Fruit fly (Drosophila melanogaster) whole organism, embryonic: Measurements from ENCODE around the gene CG14207.
A peak's percentile ranks its signal among the peaks of the same experiment; 100 is the strongest.

ENCODE experiments used
- BEAF-32 ChIP-seq: fragments of 200-800 bp; sonication (Bioruptor generic); optimal IDR thresholded peaks from 3 replicates; lab custom pipeline; 2017; ENCODE audit warnings: missing biosample characterization, missing genetic modification characterization, mild to moderate bottlenecking, moderate library complexity, missing genetic modification reagents
- Bgb ChIP-seq: fragments of 200-800 bp; sonication (Bioruptor generic); IDR thresholded peaks from 2 replicates; pipeline ENCODE4 v1.3.6; 2022; ENCODE audit warnings: missing biosample characterization, missing genetic modification characterization; ENCODE audit not compliant: partially characterized antibody
- CG10274 ChIP-seq: fragments of 200-800 bp; sonication (Bioruptor generic); optimal IDR thresholded peaks from 3 replicates; lab custom pipeline; 2017; ENCODE audit warnings: missing biosample characterization, mild to moderate bottlenecking, missing genetic modification characterization
- CG11456 ChIP-seq: fragments of 200-800 bp; sonication (Bioruptor generic); IDR thresholded peaks from 3 replicates; pipeline ENCODE4 v1.3.6; 2022; ENCODE audit warnings: missing biosample characterization, missing genetic modification characterization
- CG12104 ChIP-seq: fragments of 200-800 bp; sonication (Bioruptor generic); optimal IDR thresholded peaks from 3 replicates; lab custom pipeline; 2016; ENCODE audit warnings: missing biosample characterization, missing genetic modification characterization
- CG12299 ChIP-seq: fragments of 200-800 bp; sonication (Bioruptor generic); optimal IDR thresholded peaks from 2 replicates; lab custom pipeline; 2018; ENCODE audit warnings: missing biosample characterization, mild to moderate bottlenecking, missing genetic modification characterization
- CG12391 ChIP-seq: fragments of 200-800 bp; sonication (Bioruptor generic); optimal IDR thresholded peaks from 3 replicates; lab custom pipeline; 2018; ENCODE audit warnings: missing biosample characterization, mild to moderate bottlenecking, missing genetic modification characterization, moderate library complexity
- CG13624 ChIP-seq: fragments of 200-800 bp; sonication (Bioruptor generic); optimal IDR thresholded peaks from 2 replicates; lab custom pipeline; 2016; ENCODE audit warnings: missing biosample characterization, missing genetic modification characterization
- CG14014 ChIP-seq: fragments of 200-800 bp; sonication (Bioruptor generic); IDR thresholded peaks from 2 replicates; pipeline ENCODE4 v1.3.6; 2022; ENCODE audit warnings: missing biosample characterization, missing genetic modification characterization
- CG18599 ChIP-seq: fragments of 200-800 bp; sonication (Bioruptor generic); optimal IDR thresholded peaks from 3 replicates; lab custom pipeline; 2017; ENCODE audit warnings: missing biosample characterization, missing genetic modification characterization, mild to moderate bottlenecking, moderate library complexity, missing genetic modification reagents
- CG2199 ChIP-seq: fragments of 200-800 bp; sonication (Bioruptor generic); IDR thresholded peaks from 3 replicates; pipeline ENCODE4 v1.3.6; 2022; ENCODE audit warnings: missing biosample characterization, missing genetic modification characterization
- CG32772 ChIP-seq: fragments of 200-800 bp; sonication (Bioruptor generic); IDR thresholded peaks from 2 replicates; pipeline ENCODE4 v1.3.6; 2022; ENCODE audit warnings: missing biosample characterization, missing genetic modification characterization
- CG3726 ChIP-seq: fragments of 200-800 bp; sonication (Bioruptor generic); IDR thresholded peaks from 3 replicates; pipeline ENCODE4, ENCODE4 v1.3.6; 2022; ENCODE audit warnings: missing biosample characterization, missing genetic modification characterization
- CG43689 ChIP-seq: fragments of 200-800 bp; sonication (Bioruptor generic); IDR thresholded peaks from 2 replicates; pipeline ENCODE4 v1.3.6; 2022; ENCODE audit warnings: missing biosample characterization, missing genetic modification characterization
- CG7372 ChIP-seq: fragments of 200-800 bp; sonication (Bioruptor generic); IDR thresholded peaks from 2 replicates; pipeline ENCODE4 v1.3.6; 2022; ENCODE audit warnings: missing biosample characterization, missing genetic modification characterization
- CG8281 ChIP-seq: fragments of 200-800 bp; sonication (Bioruptor generic); optimal IDR thresholded peaks from 2 replicates; lab custom pipeline; 2018; ENCODE audit warnings: missing biosample characterization, mild to moderate bottlenecking, missing genetic modification characterization, moderate library complexity
- CG8388 ChIP-seq: fragments of 200-800 bp; sonication (Bioruptor generic); optimal IDR thresholded peaks from 2 replicates; lab custom pipeline; 2019; ENCODE audit warnings: missing biosample characterization, mild to moderate bottlenecking, missing genetic modification characterization, moderate library complexity
- CG9797 ChIP-seq: fragments of 200-800 bp; sonication (Bioruptor generic); optimal IDR thresholded peaks from 3 replicates; lab custom pipeline; 2018; ENCODE audit warnings: missing biosample characterization, mild to moderate bottlenecking, missing genetic modification characterization
- CG9817 ChIP-seq: fragments of 200-800 bp; sonication (Bioruptor generic); optimal IDR thresholded peaks from 2 replicates; lab custom pipeline; 2018; ENCODE audit warnings: missing biosample characterization, mild to moderate bottlenecking, missing genetic modification characterization, moderate library complexity
- CTCF ChIP-seq: fragments of 200-800 bp; sonication (Bioruptor generic); optimal IDR thresholded peaks from 2 replicates; lab custom pipeline; 2017; ENCODE audit warnings: missing biosample characterization, mild to moderate bottlenecking, missing genetic modification characterization, moderate library complexity
- CoRest ChIP-seq: fragments of 200-800 bp; sonication (Bioruptor generic); optimal IDR thresholded peaks from 3 replicates; lab custom pipeline; 2018; ENCODE audit warnings: missing biosample characterization, mild to moderate bottlenecking, missing genetic modification characterization, moderate library complexity
- D19A ChIP-seq: fragments of 200-800 bp; optimal IDR thresholded peaks from 3 replicates; lab custom pipeline; 2019; ENCODE audit warnings: missing biosample characterization, mild to moderate bottlenecking, missing genetic modification characterization, moderate library complexity
- D19B ChIP-seq: fragments of 200-800 bp; sonication (Bioruptor generic); optimal IDR thresholded peaks from 2 replicates; lab custom pipeline; 2017; ENCODE audit warnings: missing biosample characterization, mild to moderate bottlenecking, missing genetic modification characterization
- Dad ChIP-seq: fragments of 200-800 bp; sonication (Bioruptor generic); optimal IDR thresholded peaks from 3 replicates; lab custom pipeline; 2016; ENCODE audit warnings: missing biosample characterization, missing genetic modification characterization
- Dbx ChIP-seq: fragments of 200-800 bp; sonication (Bioruptor generic); IDR thresholded peaks from 3 replicates; pipeline ENCODE4 v1.3.6; 2022; ENCODE audit warnings: missing biosample characterization, missing genetic modification characterization
- Dref ChIP-seq: fragments of 200-800 bp; sonication (Bioruptor generic); IDR thresholded peaks from 2 replicates; pipeline ENCODE4 v1.3.6; 2022; ENCODE audit warnings: missing biosample characterization, missing genetic modification characterization
- Ets65A ChIP-seq: fragments of 200-800 bp; sonication (Bioruptor generic); peaks from one replicate; lab custom pipeline; 2016; ENCODE audit warnings: missing biosample characterization, missing genetic modification characterization
- Gug ChIP-seq: fragments of 200-800 bp; sonication (Bioruptor generic); IDR thresholded peaks from 4 replicates; pipeline ENCODE4 v1.3.6; 2022; ENCODE audit warnings: missing biosample characterization, missing genetic modification characterization
- HLH4C ChIP-seq: fragments of 200-800 bp; sonication (Bioruptor generic); IDR thresholded peaks from 3 replicates; pipeline ENCODE4 v1.3.6; 2022; ENCODE audit warnings: missing biosample characterization, missing genetic modification characterization; ENCODE audit not compliant: partially characterized antibody
- Hmx ChIP-seq: fragments of 200-800 bp; sonication (Bioruptor generic); optimal IDR thresholded peaks from 2 replicates; lab custom pipeline; 2016; ENCODE audit warnings: missing biosample characterization, missing genetic modification characterization
- Hr3 ChIP-seq: fragments of 200-800 bp; sonication (Bioruptor generic); optimal IDR thresholded peaks from 3 replicates; lab custom pipeline; 2016; ENCODE audit warnings: missing biosample characterization, missing genetic modification characterization
- Oaz ChIP-seq: fragments of 200-800 bp; sonication (Bioruptor generic); IDR thresholded peaks from 2 replicates; pipeline ENCODE4 v1.3.6; 2022; ENCODE audit warnings: missing biosample characterization, missing genetic modification characterization
- Pdp1 ChIP-seq, 2 experiments: fragments of 200-800 bp; sonication (Bioruptor generic); optimal IDR thresholded peaks; 3 replicates each; lab custom pipeline; 2016; ENCODE audit warnings: missing biosample characterization in 2 of 2, missing genetic modification characterization in 2 of 2, mild to moderate bottlenecking in 1 of 2, moderate library complexity in 1 of 2
- Ssrp ChIP-seq: fragments of 200-800 bp; sonication (Bioruptor generic); optimal IDR thresholded peaks from 2 replicates; lab custom pipeline; 2018; ENCODE audit warnings: missing biosample characterization, mild to moderate bottlenecking, missing genetic modification characterization, moderate library complexity
- TFAM ChIP-seq: fragments of 200-800 bp; sonication (Bioruptor generic); optimal IDR thresholded peaks from 2 replicates; lab custom pipeline; 2017; ENCODE audit warnings: missing biosample characterization, missing genetic modification characterization, inconsistent platforms
- bbx ChIP-seq: fragments of 200-800 bp; sonication (Bioruptor generic); IDR thresholded peaks from 2 replicates; pipeline ENCODE4 v1.3.6; 2022; ENCODE audit warnings: missing biosample characterization, missing genetic modification characterization; ENCODE audit not compliant: partially characterized antibody
- bsh ChIP-seq, 2 experiments: fragments of 200-800 bp; sonication (Bioruptor generic); optimal IDR thresholded peaks; 2 replicates each; lab custom pipeline; 2017 to 2018; ENCODE audit warnings: mild to moderate bottlenecking in 2 of 2, missing biosample characterization in 2 of 2, missing genetic modification characterization in 2 of 2, moderate library complexity in 1 of 2
- dan ChIP-seq: fragments of 200-800 bp; sonication (Bioruptor generic); IDR thresholded peaks from 2 replicates; pipeline ENCODE4 v1.3.6; 2022; ENCODE audit warnings: missing biosample characterization, missing genetic modification characterization
- grau ChIP-seq: fragments of 200-800 bp; optimal IDR thresholded peaks from 3 replicates; lab custom pipeline; 2019; ENCODE audit warnings: missing biosample characterization, mild to moderate bottlenecking, missing genetic modification characterization, moderate library complexity
- gro ChIP-seq: fragments of 200-800 bp; sonication (Bioruptor generic); optimal IDR thresholded peaks from 2 replicates; lab custom pipeline; 2016; ENCODE audit warnings: missing biosample characterization, missing genetic modification characterization
- gt ChIP-seq: fragments of 200-800 bp; sonication (Bioruptor generic); IDR thresholded peaks from 2 replicates; pipeline ENCODE4 v1.3.6; 2022; ENCODE audit warnings: missing biosample characterization, missing genetic modification characterization
- mld ChIP-seq: fragments of 200-800 bp; sonication (Bioruptor generic); IDR thresholded peaks from 3 replicates; pipeline ENCODE4 v1.3.6; 2022; ENCODE audit warnings: missing biosample characterization, missing genetic modification characterization; ENCODE audit not compliant: partially characterized antibody
- nerfin-1 ChIP-seq: fragments of 200-800 bp; sonication (Bioruptor generic); optimal IDR thresholded peaks from 3 replicates; lab custom pipeline; 2019; ENCODE audit warnings: missing biosample characterization, mild to moderate bottlenecking, missing genetic modification characterization, moderate library complexity
- pfk ChIP-seq: fragments of 200-800 bp; sonication (Bioruptor generic); optimal IDR thresholded peaks from 2 replicates; lab custom pipeline; 2018; ENCODE audit warnings: missing biosample characterization, mild to moderate bottlenecking, missing genetic modification characterization, moderate library complexity
- pho ChIP-seq: fragments of 200-800 bp; sonication (Bioruptor generic); optimal IDR thresholded peaks from 2 replicates; lab custom pipeline; 2016; ENCODE audit warnings: missing biosample characterization, missing genetic modification characterization
- phol ChIP-seq: fragments of 200-800 bp; sonication (Bioruptor generic); optimal IDR thresholded peaks from 3 replicates; lab custom pipeline; 2018; ENCODE audit warnings: missing biosample characterization, mild to moderate bottlenecking, missing genetic modification characterization, moderate library complexity
- salm ChIP-seq: fragments of 200-800 bp; sonication (Bioruptor generic); optimal IDR thresholded peaks from 2 replicates; lab custom pipeline; 2018; ENCODE audit warnings: missing biosample characterization, mild to moderate bottlenecking, missing genetic modification characterization
- tll ChIP-seq, 2 experiments: fragments of 200-800 bp in 1 of 2; fragments of >200 bp in 1 of 2; sonication (Bioruptor generic) in 1 of 2; optimal IDR thresholded peaks; 2 replicates each; lab custom pipeline; 2017 to 2019; ENCODE audit warnings: missing biosample characterization in 2 of 2, missing genetic modification characterization in 2 of 2, mild to moderate bottlenecking in 1 of 2, moderate library complexity in 1 of 2
- zfh2 ChIP-seq: fragments of 200-800 bp; sonication (Bioruptor generic); optimal IDR thresholded peaks from 2 replicates; lab custom pipeline; 2016; ENCODE audit warnings: missing biosample characterization, missing genetic modification characterization

CG14207 gene

DNA sequence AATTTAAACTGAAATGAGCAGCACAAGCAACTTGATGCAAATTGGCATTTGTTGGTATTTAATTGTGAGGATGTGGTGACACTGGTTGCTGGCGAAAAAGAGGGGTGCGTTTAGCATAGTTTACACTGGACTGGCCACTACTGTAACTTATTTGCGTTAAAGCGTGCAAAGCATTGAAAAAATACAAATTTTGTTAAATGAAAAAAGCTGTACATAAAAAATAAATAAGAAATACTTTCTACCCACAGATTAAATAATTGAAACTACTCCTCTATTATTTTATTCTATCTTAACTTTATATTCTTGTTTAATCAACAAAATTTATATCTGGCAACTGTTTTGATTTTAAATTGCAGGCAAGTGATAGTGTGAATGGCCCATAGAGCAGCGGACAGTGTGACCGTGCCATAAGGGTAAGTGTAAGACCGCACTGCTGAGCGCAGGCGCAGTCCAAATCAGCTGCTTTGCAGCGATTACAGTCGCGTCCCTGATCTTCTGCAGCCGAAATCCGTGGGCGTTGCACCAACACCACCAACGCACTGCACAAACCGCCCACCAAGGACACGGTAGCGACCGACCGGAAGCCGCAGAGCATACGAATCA, 39.2 kb upstream of the CG14207 start, which contains the start of the genes Grip84 and car (continued):
- TF ChIP-seq dan (no peak), CG13624 (GFP tag; lab: Kevin White, UChicago) (peak; percentile 28), CG11456 (GFP tag; lab: Robert Waterston, UW) (0 out of 3 replicates have a peak, but pooled peaks have one; percentile 8), D19B (GFP tag; lab: Kevin White, UChicago) (peak; percentile 57), D19A (peak; percentile 41), Hmx (peak; percentile 22), mld (GFP tag; lab: Robert Waterston, UW) (no peak), Bgb (GFP tag; lab: Robert Waterston, UW) (0 out of 2 replicates have a peak, but pooled peaks have one; percentile 7), CG32772 (peak; percentile 58), grau (tag; lab: Kevin White, UChicago) (peak; percentile 81), CG8388 (peak; percentile 55), CG12104 (peak; percentile 29), CG9817 (tag; lab: Kevin White, UChicago) (peak; percentile 84), TFAM (GFP tag; lab: Kevin White, UChicago) (no peak), CG10274 (no peak), zfh2 (GFP tag; lab: Kevin White, UChicago) (peak; percentile 57), gro (GFP tag; lab: Kevin White, UChicago) (peak; percentile 34), CG2199 (no peak), CG12391 (tag; lab: Kevin White, UChicago) (peak; percentile 85), CG7372 (GFP tag; lab: Robert Waterston, UW) (peak; percentile 67; the same call in 1 of the 2 replicates), salm (tag; lab: Kevin White, UChicago) (no peak), Ets65A (peak; percentile 95), tll (GFP tag; optimal IDR thresholded peaks at IDR 0.05; lab: Kevin White, UChicago) (peak; percentile 8 to 89), CTCF (peak; percentile 21), HLH4C (no peak), Oaz (peak; percentile 49; the same call in 1 of the 2 replicates), phol (tag; lab: Kevin White, UChicago) (peak; percentile 83), CG12299 (peak; percentile 46), Pdp1 (GFP tag; optimal IDR thresholded peaks at IDR 0.05; lab: Kevin White, UChicago) (peak in 1 of 2 experiments; percentile 63), Gug (GFP tag; lab: Robert Waterston, UW) (peak; percentile 58; the same call in 2 of the 4 replicates), CoRest (tag; lab: Kevin White, UChicago) (peak; percentile 88), CG14014 (GFP tag; lab: Robert Waterston, UW) (peak; percentile 60), nerfin-1 (peak; percentile 57), CG43689 (GFP tag; lab: Robert Waterston, UW) (peak; percentile 38; the same call in 1 of the 2 replicates), Dref (GFP tag; lab: Robert Waterston, UW) (peak; percentile 35; the same call in 1 of the 2 replicates), gt (GFP tag; lab: Robert Waterston, UW) (no peak), pho (GFP tag; lab: Kevin White, UChicago) (peak; percentile 55), CG8281 (no peak), CG18599 (GFP tag; lab: Kevin White, UChicago) (no peak), CG3726 (no peak), CG9797 (peak; percentile 77), Dbx (GFP tag; lab: Robert Waterston, UW) (peak; percentile 61; the same call in 1 of the 3 replicates), Hr3 (GFP tag; lab: Kevin White, UChicago) (peak; percentile 71), BEAF-32 (GFP tag; lab: Kevin White, UChicago) (peak; percentile 44), pfk (GFP tag; lab: Kevin White, UChicago) (no peak), bbx (GFP tag; lab: Robert Waterston, UW) (0 out of 2 replicates have a peak, but pooled peaks have one; percentile 23), Ssrp (tag; lab: Kevin White, UChicago) (peak; percentile 79), bsh (GFP tag; optimal IDR thresholded peaks at IDR 0.05; lab: Kevin White, UChicago) (peak in 1 of 2 experiments; percentile 60), Dad (peak; percentile 46)
